Fruit fly (Drosophila melanogaster) whole organism, embryonic: ENCODE data around the gene Sf3b1.

ENCODE experiments used
- Adf1 ChIP-seq: fragments of 200-800 bp; sonication (Bioruptor generic); IDR thresholded peaks from 2 replicates; pipeline ENCODE4 v1.3.6; 2022; ENCODE audit warnings: missing biosample characterization, missing genetic modification characterization
- Blimp-1 ChIP-seq: fragments of 200-800 bp; sonication (Bioruptor generic); optimal IDR thresholded peaks from 3 replicates; lab custom pipeline; 2018; ENCODE audit warnings: missing biosample characterization, missing genetic modification characterization, mild to moderate bottlenecking, moderate library complexity, missing genetic modification reagents
- CG10565 ChIP-seq: fragments of 200-800 bp; sonication (Bioruptor generic); optimal IDR thresholded peaks from 3 replicates; lab custom pipeline; 2016; ENCODE audit warnings: missing biosample characterization, mild to moderate bottlenecking, missing genetic modification characterization
- CG11398 ChIP-seq: fragments of 200-800 bp; sonication (Bioruptor generic); optimal IDR thresholded peaks from 2 replicates; lab custom pipeline; 2016; ENCODE audit warnings: missing biosample characterization, missing genetic modification characterization
- CG12071 ChIP-seq: fragments of 200-800 bp; sonication (Bioruptor generic); optimal IDR thresholded peaks from 3 replicates; lab custom pipeline; 2018; ENCODE audit warnings: missing biosample characterization, mild to moderate bottlenecking, missing genetic modification characterization
- CG12659 ChIP-seq: fragments of 200-800 bp; sonication (Bioruptor generic); optimal IDR thresholded peaks from 3 replicates; lab custom pipeline; 2017; ENCODE audit warnings: mild to moderate bottlenecking, missing biosample characterization, missing genetic modification reagents, missing genetic modification characterization
- CG13296 ChIP-seq: fragments of 200-800 bp; sonication (Bioruptor generic); optimal IDR thresholded peaks from 3 replicates; lab custom pipeline; 2018; ENCODE audit warnings: missing biosample characterization, mild to moderate bottlenecking, missing genetic modification characterization
- CG13424 ChIP-seq: fragments of 200-800 bp; sonication (Bioruptor generic); optimal IDR thresholded peaks from 2 replicates; lab custom pipeline; 2019; ENCODE audit warnings: missing biosample characterization, mild to moderate bottlenecking, missing genetic modification characterization, moderate library complexity
- CG15011 ChIP-seq: fragments of 200-800 bp; sonication (Bioruptor generic); optimal IDR thresholded peaks from 3 replicates; lab custom pipeline; 2018; ENCODE audit warnings: missing biosample characterization, mild to moderate bottlenecking, missing genetic modification characterization
- CG15479 ChIP-seq: fragments of 200-800 bp; sonication (Bioruptor generic); optimal IDR thresholded peaks from 3 replicates; lab custom pipeline; 2019; ENCODE audit warnings: missing biosample characterization, mild to moderate bottlenecking, missing genetic modification characterization, moderate library complexity
- CG16779 ChIP-seq: fragments of 200-800 bp; sonication (Bioruptor generic); IDR thresholded peaks from 2 replicates; pipeline ENCODE4 v1.3.6; 2022; ENCODE audit warnings: missing biosample characterization, missing genetic modification characterization
- CG17829 ChIP-seq: fragments of 200-800 bp; optimal IDR thresholded peaks from 2 replicates; lab custom pipeline; 2019; ENCODE audit warnings: missing biosample characterization, mild to moderate bottlenecking, missing genetic modification characterization, moderate library complexity
- CG18262 ChIP-seq: fragments of 200-800 bp; optimal IDR thresholded peaks from 3 replicates; lab custom pipeline; 2019; ENCODE audit warnings: missing biosample characterization, mild to moderate bottlenecking, missing genetic modification characterization, moderate library complexity
- CG2678 ChIP-seq: fragments of 200-800 bp; sonication (Bioruptor generic); optimal IDR thresholded peaks from 3 replicates; lab custom pipeline; 2019; ENCODE audit warnings: missing biosample characterization, mild to moderate bottlenecking, missing genetic modification characterization, moderate library complexity
- CG30020 ChIP-seq: fragments of 200-800 bp; optimal IDR thresholded peaks from 2 replicates; lab custom pipeline; 2019; ENCODE audit warnings: missing biosample characterization, mild to moderate bottlenecking, missing genetic modification characterization, moderate library complexity
- CG6654 ChIP-seq: fragments of 200-800 bp; sonication (Bioruptor generic); optimal IDR thresholded peaks from 2 replicates; lab custom pipeline; 2017; ENCODE audit warnings: missing biosample characterization, mild to moderate bottlenecking, missing genetic modification characterization
- CG6813 ChIP-seq: fragments of 200-800 bp; sonication (Bioruptor generic); optimal IDR thresholded peaks from 2 replicates; lab custom pipeline; 2017; ENCODE audit warnings: missing biosample characterization, missing genetic modification characterization, mild to moderate bottlenecking, moderate library complexity, missing genetic modification reagents
- CG9727 ChIP-seq: fragments of 200-800 bp; sonication (Bioruptor generic); optimal IDR thresholded peaks from 3 replicates; lab custom pipeline; 2017; ENCODE audit warnings: missing biosample characterization, mild to moderate bottlenecking, missing genetic modification characterization
- D19B ChIP-seq: fragments of 200-800 bp; sonication (Bioruptor generic); optimal IDR thresholded peaks from 2 replicates; lab custom pipeline; 2017; ENCODE audit warnings: missing biosample characterization, mild to moderate bottlenecking, missing genetic modification characterization
- Dfd ChIP-seq, 2 experiments: fragments of >200 bp; optimal IDR thresholded peaks; 2 replicates each; lab custom pipeline; 2017; ENCODE audit warnings: missing biosample characterization in 2 of 2, missing genetic modification characterization in 2 of 2
- Drgx ChIP-seq: fragments of 200-800 bp; sonication (Bioruptor generic); IDR thresholded peaks from 2 replicates; pipeline ENCODE4 v1.3.6; 2022; ENCODE audit warnings: missing biosample characterization, missing genetic modification characterization
- E2f2 ChIP-seq: fragments of 200-800 bp; sonication (Bioruptor generic); IDR thresholded peaks from 2 replicates; pipeline ENCODE4 v1.3.6; 2022; ENCODE audit warnings: missing biosample characterization, missing genetic modification characterization
- H15 ChIP-seq: fragments of 200-800 bp; sonication (Bioruptor generic); IDR thresholded peaks from 3 replicates; pipeline ENCODE4 v1.3.6; 2022; ENCODE audit warnings: missing biosample characterization, missing genetic modification characterization
- Hey ChIP-seq: fragments of 200-800 bp; sonication (Bioruptor generic); optimal IDR thresholded peaks from 3 replicates; lab custom pipeline; 2018; ENCODE audit warnings: missing biosample characterization, mild to moderate bottlenecking, missing genetic modification characterization
- NK7.1 ChIP-seq: fragments of 200-800 bp; sonication (Bioruptor generic); optimal IDR thresholded peaks from 3 replicates; lab custom pipeline; 2016; ENCODE audit warnings: missing biosample characterization, missing genetic modification characterization
- Oli ChIP-seq: fragments of 200-800 bp; sonication (Bioruptor generic); optimal IDR thresholded peaks from 2 replicates; lab custom pipeline; 2018; ENCODE audit warnings: missing biosample characterization, mild to moderate bottlenecking, missing genetic modification characterization, moderate library complexity
- PHDP ChIP-seq: fragments of 200-800 bp; sonication (Bioruptor generic); optimal IDR thresholded peaks from 3 replicates; lab custom pipeline; 2018; ENCODE audit warnings: missing biosample characterization, mild to moderate bottlenecking, missing genetic modification characterization, moderate library complexity
- Rx ChIP-seq: fragments of 200-800 bp; sonication (Bioruptor generic); IDR thresholded peaks from 2 replicates; pipeline ENCODE4 v1.3.6; 2022; ENCODE audit warnings: missing biosample characterization, missing genetic modification characterization
- Six4 ChIP-seq: fragments of 200-800 bp; sonication (Bioruptor generic); optimal IDR thresholded peaks from 2 replicates; lab custom pipeline; 2016; ENCODE audit warnings: missing biosample characterization, missing genetic modification characterization
- Stat92E ChIP-seq, 3 experiments: fragments of >200 bp in 2 of 3; fragments of 200-800 bp in 1 of 3; sonication (Bioruptor generic) in 1 of 3; optimal IDR thresholded peaks; 2 replicates each; lab custom pipeline; 2017 to 2019; ENCODE audit warnings: missing biosample characterization in 3 of 3, missing genetic modification characterization in 3 of 3, mild to moderate bottlenecking in 1 of 3, moderate library complexity in 1 of 3
- Usf ChIP-seq: fragments of 200-800 bp; sonication (Bioruptor generic); optimal IDR thresholded peaks from 2 replicates; lab custom pipeline; 2017; ENCODE audit warnings: missing genotype, missing biosample characterization, missing genetic modification characterization
- Xbp1 ChIP-seq: fragments of 200-800 bp; sonication (Bioruptor generic); optimal IDR thresholded peaks from 3 replicates; lab custom pipeline; 2016; ENCODE audit warnings: missing biosample characterization, mild to moderate bottlenecking, missing genetic modification characterization
- Xrp1 ChIP-seq: fragments of 200-800 bp; sonication (Bioruptor generic); IDR thresholded peaks from 2 replicates; pipeline ENCODE4 v1.3.6; 2022; ENCODE audit warnings: missing biosample characterization, missing genetic modification characterization
- bowl ChIP-seq: fragments of 200-800 bp; sonication (Bioruptor generic); IDR thresholded peaks from 2 replicates; pipeline ENCODE4 v1.3.6; 2022; ENCODE audit warnings: missing biosample characterization, missing genetic modification characterization
- crc ChIP-seq: fragments of 200-800 bp; sonication (Bioruptor generic); optimal IDR thresholded peaks from 2 replicates; lab custom pipeline; 2016; ENCODE audit warnings: missing biosample characterization, missing genetic modification characterization
- dati ChIP-seq: fragments of 200-800 bp; sonication (Bioruptor generic); IDR thresholded peaks from 2 replicates; pipeline ENCODE4 v1.3.6; 2022; ENCODE audit warnings: missing biosample characterization, missing genetic modification characterization
- dimm ChIP-seq: fragments of 200-800 bp; sonication (Bioruptor generic); IDR thresholded peaks from 2 replicates; pipeline ENCODE4 v1.3.6; 2022; ENCODE audit warnings: missing biosample characterization, missing genetic modification characterization
- ems ChIP-seq: fragments of 200-800 bp; sonication (Bioruptor generic); optimal IDR thresholded peaks from 3 replicates; lab custom pipeline; 2016; ENCODE audit warnings: missing biosample characterization, missing genetic modification characterization
- fd64A ChIP-seq: fragments of 200-800 bp; sonication (Bioruptor generic); optimal IDR thresholded peaks from 3 replicates; lab custom pipeline; 2018; ENCODE audit warnings: missing biosample characterization, mild to moderate bottlenecking, missing genetic modification characterization
- ind ChIP-seq: fragments of 200-800 bp; sonication (Bioruptor generic); optimal IDR thresholded peaks from 3 replicates; lab custom pipeline; 2016; ENCODE audit warnings: missing biosample characterization, missing genetic modification characterization
- jing ChIP-seq: fragments of 200-800 bp; sonication (Bioruptor generic); optimal IDR thresholded peaks from 2 replicates; lab custom pipeline; 2018; ENCODE audit warnings: missing biosample characterization, mild to moderate bottlenecking, missing genetic modification characterization
- lab ChIP-seq: fragments of 200-800 bp; sonication (Bioruptor generic); optimal IDR thresholded peaks from 3 replicates; lab custom pipeline; 2017; ENCODE audit warnings: missing biosample characterization, missing genetic modification characterization, mild to moderate bottlenecking, moderate library complexity, missing genetic modification reagents
- lbe ChIP-seq: fragments of 200-800 bp; sonication (Bioruptor generic); optimal IDR thresholded peaks from 2 replicates; lab custom pipeline; 2016; ENCODE audit warnings: missing biosample characterization, mild to moderate bottlenecking, missing genetic modification characterization
- run ChIP-seq: fragments of 200-800 bp; sonication (Bioruptor generic); optimal IDR thresholded peaks from 3 replicates; lab custom pipeline; 2018; ENCODE audit warnings: missing biosample characterization, mild to moderate bottlenecking, missing genetic modification characterization
- shn ChIP-seq: fragments of 200-800 bp; sonication (Bioruptor generic); optimal IDR thresholded peaks from 3 replicates; lab custom pipeline; 2016; ENCODE audit warnings: missing biosample characterization, missing genetic modification characterization
- slou ChIP-seq: fragments of 200-800 bp; sonication (Bioruptor generic); optimal IDR thresholded peaks from 3 replicates; lab custom pipeline; 2016; ENCODE audit warnings: missing biosample characterization, missing genetic modification characterization
- tx ChIP-seq: fragments of 200-800 bp; sonication (Bioruptor generic); optimal IDR thresholded peaks from 2 replicates; lab custom pipeline; 2016; ENCODE audit warnings: missing biosample characterization, missing genetic modification characterization
- unc-4 ChIP-seq: fragments of 200-800 bp; sonication (Bioruptor generic); IDR thresholded peaks from 2 replicates; pipeline ENCODE4 v1.3.6; 2022; ENCODE audit warnings: missing biosample characterization, missing genetic modification characterization; ENCODE audit not compliant: partially characterized antibody
- yki ChIP-seq: fragments of >200 bp; optimal IDR thresholded peaks from 3 replicates; lab custom pipeline; 2018
- zen2 ChIP-seq: fragments of 200-800 bp; sonication (Bioruptor generic); IDR thresholded peaks from 3 replicates; pipeline ENCODE4 v1.3.6; 2022; ENCODE audit warnings: missing biosample characterization, missing genetic modification characterization; ENCODE audit not compliant: partially characterized antibody

Gene Sf3b1

dm6 chr2L:540572-541210 lies 27.4 kb upstream of the Sf3b1 start (continued):
- TF ChIP-seq CG17829 (tag; lab: Kevin White, UChicago) (peak; percentile 17), Stat92E (GFP tag; optimal IDR thresholded peaks at IDR 0.05; lab: Kevin White, UChicago) (peak in 1 of 3 experiments; percentile 97), CG15011 (GFP tag; lab: Kevin White, UChicago) (no peak), crc (GFP tag; lab: Kevin White, UChicago) (no peak), NK7.1 (GFP tag; lab: Kevin White, UChicago) (no peak), CG6654 (GFP tag; lab: Kevin White, UChicago) (no peak), E2f2 (GFP tag; lab: Robert Waterston, UW) (peak; percentile 74), ems (GFP tag; lab: Kevin White, UChicago) (no peak), CG12659 (peak; percentile 87), jing (GFP tag; lab: Kevin White, UChicago) (no peak), CG12071 (no peak), Rx (GFP tag; lab: Robert Waterston, UW) (no peak), PHDP (peak; percentile 35), CG13296 (GFP tag; lab: Kevin White, UChicago) (no peak), H15 (GFP tag; lab: Robert Waterston, UW) (no peak), slou (GFP tag; lab: Kevin White, UChicago) (no peak), CG11398 (GFP tag; lab: Kevin White, UChicago) (peak; percentile 36), CG15479 (GFP tag; lab: Kevin White, UChicago) (no peak), CG13424 (tag; lab: Kevin White, UChicago) (no peak), unc-4 (GFP tag; lab: Robert Waterston, UW) (peak; percentile 69), dimm (GFP tag; lab: Robert Waterston, UW) (no peak), CG16779 (GFP tag; lab: Robert Waterston, UW) (no peak), zen2 (peak; percentile 75; the same call in 2 of the 3 replicates), CG10565 (GFP tag; lab: Kevin White, UChicago) (no peak), Xrp1 (GFP tag; lab: Robert Waterston, UW) (no peak), run (peak; percentile 45), CG30020 (no peak), dati (GFP tag; lab: Robert Waterston, UW) (no peak), CG2678 (tag; lab: Kevin White, UChicago) (no peak), Blimp-1 (GFP tag; lab: Kevin White, UChicago) (no peak), CG9727 (GFP tag; lab: Kevin White, UChicago) (peak; percentile 13), Six4 (GFP tag; lab: Kevin White, UChicago) (no peak), fd64A (GFP tag; lab: Kevin White, UChicago) (no peak), lab (GFP tag; lab: Kevin White, UChicago) (peak; percentile 42), bowl (GFP tag; lab: Robert Waterston, UW) (no peak), yki (no peak), CG18262 (tag; lab: Kevin White, UChicago) (peak; percentile 43), lbe (GFP tag; lab: Kevin White, UChicago) (no peak), D19B (no peak), Oli (tag; lab: Kevin White, UChicago) (no peak), Usf (GFP tag; lab: Kevin White, UChicago) (no peak), Dfd (GFP tag; optimal IDR thresholded peaks at IDR 0.05; lab: Kevin White, UChicago) (no peak), Xbp1 (GFP tag; lab: Kevin White, UChicago) (peak; percentile 25), tx (no peak), CG6813 (GFP tag; lab: Kevin White, UChicago) (peak; percentile 17), Adf1 (no peak), Hey (tag; lab: Kevin White, UChicago) (no peak), ind (GFP tag; lab: Kevin White, UChicago) (no peak), Drgx (GFP tag; lab: Robert Waterston, UW) (no peak), shn (GFP tag; lab: Kevin White, UChicago) (no peak)
